Worm (Caenorhabditis elegans) whole organism, L1 larva: ENCODE data around the gene ptr-22.
A peak's percentile ranks its signal among the peaks of the same experiment; 100 is the strongest.

ENCODE experiments used
- F16B12.6 ChIP-seq: fragments of 150-350 bp; optimal IDR thresholded peaks from 2 replicates; lab custom pipeline; 2014; ENCODE audit warnings: missing biosample characterization, missing genetic modification characterization
- Y116A8C.19 ChIP-seq: sonication (generic microtip); optimal IDR thresholded peaks from 2 replicates; lab custom pipeline; 2016; ENCODE audit warnings: missing compliant biosample characterization, missing genetic modification characterization, borderline replicate concordance
- ceh-63 ChIP-seq: fragments of 200-800 bp; sonication (Bioruptor generic); optimal IDR thresholded peaks from 2 replicates; lab custom pipeline; 2018; ENCODE audit warnings: mild to moderate bottlenecking, missing genetic modification characterization, missing compliant biosample characterization
- ceh-90 ChIP-seq: sonication (generic microtip); optimal IDR thresholded peaks from 2 replicates; lab custom pipeline; 2016; ENCODE audit warnings: missing genetic modification characterization, missing compliant biosample characterization
- ces-1 ChIP-seq: fragments of 150-350 bp; optimal IDR thresholded peaks from 2 replicates; lab custom pipeline; 2014; ENCODE audit warnings: missing biosample characterization, missing genetic modification reagents, missing genetic modification characterization
- efl-1 ChIP-seq, 4 experiments: fragments of 150-350 bp; optimal IDR thresholded peaks in 3 of 4; peaks in 1 of 4; 1 replicate in 1 of 4; 2 replicates in 3 of 4; lab custom pipeline; 2014; ENCODE audit warnings: missing biosample characterization in 2 of 4, missing genetic modification characterization in 2 of 4, missing genetic modification reagents in 2 of 4
- egl-13 ChIP-seq: sonication (generic microtip); optimal IDR thresholded peaks from 2 replicates; lab custom pipeline; 2016; ENCODE audit warnings: missing genotype, missing genetic modification reagents, missing genetic modification characterization, missing compliant biosample characterization
- elt-2 ChIP-seq: sonication (generic microtip); optimal IDR thresholded peaks from 2 replicates; lab custom pipeline; 2016; ENCODE audit warnings: missing genetic modification characterization, mild to moderate bottlenecking, inconsistent platforms, missing compliant biosample characterization, missing genetic modification reagents
- elt-3 ChIP-seq, 6 experiments: fragments of 150-350 bp in 1 of 6; sonication (generic microtip); optimal IDR thresholded peaks; 2 replicates each; lab custom pipeline; 2017 to 2018; ENCODE audit warnings: missing biosample characterization in 6 of 6, missing genetic modification characterization in 6 of 6, inconsistent platforms in 1 of 6
- fos-1 ChIP-seq: fragments of 150-350 bp; optimal IDR thresholded peaks from 2 replicates; lab custom pipeline; 2014; ENCODE audit warnings: missing biosample characterization, missing genetic modification characterization
- grh-1 ChIP-seq: fragments of 200-800 bp; sonication (Bioruptor generic); IDR thresholded peaks from 2 replicates; pipeline ENCODE4 v1.3.6; 2022; ENCODE audit warnings: missing genetic modification reagents, missing genetic modification characterization, missing compliant biosample characterization
- hlh-17 ChIP-seq: fragments of 200-800 bp; sonication (Bioruptor generic); optimal IDR thresholded peaks from 2 replicates; lab custom pipeline; 2018; ENCODE audit warnings: missing genetic modification characterization, mild to moderate bottlenecking, missing compliant biosample characterization, moderate library complexity, borderline replicate concordance
- hpl-2 ChIP-seq: fragments of 150-350 bp; optimal IDR thresholded peaks from 2 replicates; lab custom pipeline; 2014; ENCODE audit warnings: missing biosample characterization, missing genetic modification reagents, missing genetic modification characterization
- isw-1 ChIP-seq: fragments of 200-800 bp; sonication (Bioruptor generic); IDR thresholded peaks from 2 replicates; pipeline ENCODE4 v1.3.6; 2022; ENCODE audit warnings: missing genetic modification characterization, missing compliant biosample characterization
- lin-13 ChIP-seq: fragments of 150-350 bp; optimal IDR thresholded peaks from 2 replicates; lab custom pipeline; 2014; ENCODE audit warnings: missing biosample characterization, missing genetic modification reagents, missing genetic modification characterization
- lin-14 ChIP-seq: fragments of 200-800 bp; sonication (Bioruptor generic); optimal IDR thresholded peaks from 2 replicates; lab custom pipeline; 2018; ENCODE audit warnings: mild to moderate bottlenecking, missing genetic modification characterization, moderate library complexity, missing compliant biosample characterization
- lin-15B ChIP-seq: fragments of 150-350 bp; sonication (generic microtip); optimal IDR thresholded peaks from 3 replicates; lab custom pipeline; 2014; ENCODE audit warnings: missing biosample characterization, missing genetic modification characterization
- lin-39 ChIP-seq: fragments of 150-350 bp; optimal IDR thresholded peaks from 2 replicates; lab custom pipeline; 2014; ENCODE audit warnings: missing biosample characterization, missing genetic modification reagents, missing genetic modification characterization
- lir-3 ChIP-seq: sonication (generic microtip); optimal IDR thresholded peaks from 2 replicates; lab custom pipeline; 2016; ENCODE audit warnings: mild to moderate bottlenecking, missing genetic modification characterization, moderate library complexity, missing compliant biosample characterization; ENCODE audit not compliant: poor library complexity
- lsy-2 ChIP-seq, 2 experiments: fragments of 150-350 bp; optimal IDR thresholded peaks; 2 replicates each; lab custom pipeline; 2014; ENCODE audit warnings: missing biosample characterization in 2 of 2, missing genetic modification characterization in 2 of 2
- mab-9 ChIP-seq: fragments of 200-800 bp; sonication (Bioruptor generic); IDR thresholded peaks from 2 replicates; pipeline ENCODE4 v1.3.6; 2022; ENCODE audit warnings: missing genetic modification reagents, missing genetic modification characterization, missing compliant biosample characterization
- mdl-1 ChIP-seq, 2 experiments: fragments of 150-350 bp; optimal IDR thresholded peaks; 2 replicates each; lab custom pipeline; 2014 to 2017; ENCODE audit warnings: missing biosample characterization in 2 of 2, missing genetic modification characterization in 2 of 2, inconsistent platforms in 1 of 2
- mep-1 ChIP-seq: fragments of 150-350 bp; optimal IDR thresholded peaks from 2 replicates; lab custom pipeline; 2014; ENCODE audit warnings: missing biosample characterization, missing genetic modification characterization
- nhr-11 ChIP-seq: fragments of 150-350 bp; optimal IDR thresholded peaks from 2 replicates; lab custom pipeline; 2014; ENCODE audit warnings: missing biosample characterization, missing genetic modification characterization
- nhr-12 ChIP-seq: sonication (generic microtip); optimal IDR thresholded peaks from 2 replicates; lab custom pipeline; 2017; ENCODE audit warnings: missing biosample characterization, missing genetic modification characterization
- nhr-28 ChIP-seq: fragments of 150-350 bp; optimal IDR thresholded peaks from 2 replicates; lab custom pipeline; 2014; ENCODE audit warnings: missing biosample characterization, missing genetic modification characterization
- nhr-47 ChIP-seq: sonication (generic microtip); optimal IDR thresholded peaks from 2 replicates; lab custom pipeline; 2016; ENCODE audit warnings: mild to moderate bottlenecking, missing genetic modification characterization, moderate library complexity, missing compliant biosample characterization
- nhr-77 ChIP-seq: fragments of 150-350 bp; optimal IDR thresholded peaks from 2 replicates; lab custom pipeline; 2014; ENCODE audit warnings: missing biosample characterization, missing genetic modification characterization
- nhr-84 ChIP-seq: sonication (generic microtip); optimal IDR thresholded peaks from 2 replicates; lab custom pipeline; 2017; ENCODE audit warnings: missing biosample characterization, missing genetic modification characterization
- nhr-85 ChIP-seq: sonication (generic microtip); peaks from one replicate; lab custom pipeline; 2016; ENCODE audit warnings: missing genetic modification characterization, inconsistent platforms, missing compliant biosample characterization
- pqm-1 ChIP-seq: sonication (generic microtip); optimal IDR thresholded peaks from 3 replicates; lab custom pipeline; 2017; ENCODE audit warnings: missing biosample characterization, missing genetic modification characterization
- rnt-1 ChIP-seq: sonication (generic microtip); optimal IDR thresholded peaks from 2 replicates; lab custom pipeline; 2016; ENCODE audit warnings: mild to moderate bottlenecking, missing genetic modification characterization, moderate library complexity, missing compliant biosample characterization
- skn-1 ChIP-seq: fragments of 150-350 bp; optimal IDR thresholded peaks from 2 replicates; lab custom pipeline; 2014; ENCODE audit warnings: missing biosample characterization, missing genetic modification characterization
- swsn-7 ChIP-seq: sonication (generic microtip); optimal IDR thresholded peaks from 2 replicates; lab custom pipeline; 2016; ENCODE audit warnings: missing genetic modification characterization, missing compliant biosample characterization
- tbx-2 ChIP-seq: sonication (generic microtip); optimal IDR thresholded peaks from 2 replicates; lab custom pipeline; 2016; ENCODE audit warnings: missing genetic modification characterization, missing compliant biosample characterization
- tlp-1 ChIP-seq: fragments of 150-350 bp; optimal IDR thresholded peaks from 2 replicates; lab custom pipeline; 2014; ENCODE audit warnings: missing biosample characterization, missing genetic modification characterization
- unc-130 ChIP-seq: fragments of 150-350 bp; optimal IDR thresholded peaks from 2 replicates; lab custom pipeline; 2017; ENCODE audit warnings: missing biosample characterization, missing genetic modification characterization, inconsistent platforms
- unc-62 ChIP-seq: fragments of 150-350 bp; optimal IDR thresholded peaks from 2 replicates; lab custom pipeline; 2014; ENCODE audit warnings: missing biosample characterization, missing genetic modification reagents, missing genetic modification characterization
- unc-98 ChIP-seq: fragments of 200-800 bp; sonication (Bioruptor generic); IDR thresholded peaks from 2 replicates; pipeline ENCODE4 v1.3.6; 2022; ENCODE audit warnings: missing genetic modification characterization, missing compliant biosample characterization
- xbp-1 ChIP-seq: sonication (generic microtip); optimal IDR thresholded peaks from 2 replicates; lab custom pipeline; 2016; ENCODE audit warnings: missing genetic modification characterization, missing compliant biosample characterization
- zip-4 ChIP-seq: fragments of 200-800 bp; sonication (Bioruptor generic); optimal IDR thresholded peaks from 2 replicates; lab custom pipeline; 2018; ENCODE audit warnings: mild to moderate bottlenecking, missing genetic modification characterization, moderate library complexity, missing compliant biosample characterization

Gene ptr-22

DNA sequence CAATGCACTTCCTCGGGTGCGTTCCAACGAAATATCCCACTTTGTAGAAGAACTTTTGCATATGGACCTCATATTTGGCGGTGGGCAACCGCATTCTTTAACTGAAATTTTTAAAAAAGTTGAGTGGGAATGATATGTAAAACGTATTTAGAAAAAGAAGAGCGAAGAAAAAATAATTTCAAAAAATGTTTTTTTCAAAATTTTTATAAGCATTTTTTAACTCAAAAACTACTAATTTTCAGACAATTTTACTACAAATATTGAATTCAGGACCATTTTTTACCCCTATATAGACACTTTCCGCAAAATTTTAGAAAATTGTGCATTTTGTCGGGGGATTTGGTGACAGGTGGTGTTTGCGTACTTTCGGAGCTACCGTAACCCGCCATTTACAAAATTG is at the start of gene ptr-22:
TSS of gene ptr-22 (minus strand) at position 101 of the 400 bp plus-strand sequence.
- TF ChIP-seq grh-1 = no peak

DNA sequence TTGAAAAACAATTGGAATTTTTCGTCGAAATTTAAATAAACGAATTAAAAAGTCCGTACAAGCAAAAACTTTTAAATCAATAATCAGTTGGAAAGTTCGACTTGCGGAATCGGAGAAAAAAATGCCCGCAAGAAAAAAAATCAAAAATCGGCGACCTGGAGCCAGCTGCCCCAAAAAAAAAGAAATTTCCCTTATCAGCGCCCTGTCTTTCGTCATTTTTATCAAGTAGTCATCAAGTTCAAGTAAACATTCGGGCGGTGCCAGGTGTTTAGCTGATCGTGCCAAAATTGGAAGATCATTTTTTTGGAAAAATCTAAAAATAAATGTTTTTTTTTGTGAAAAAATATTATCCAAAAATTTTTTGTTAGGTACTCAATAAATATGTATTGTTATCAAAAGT is 47.1 kb upstream of the ptr-22 start:
- TF ChIP-seq mep-1 (tag; lab: Kevin White, UChicago) (no peak), lir-3 (tag; lab: Kevin White, UChicago) (no peak), elt-2 (tag; lab: Kevin White, UChicago) (peak; percentile 32), fos-1 (tag; lab: Kevin White, UChicago) (no peak), efl-1 (optimal IDR thresholded peaks at IDR 0.05; lab: Kevin White, UChicago) (no peak), efl-1 (GFP tag; optimal IDR thresholded peaks at IDR 0.05 in 1 of 2; lab: Kevin White, UChicago) (peak in 1 of 2 experiments; percentile 68), Y116A8C.19 (tag; lab: Kevin White, UChicago) (no peak), nhr-28 (tag; lab: Kevin White, UChicago) (no peak), unc-130 (tag; lab: Kevin White, UChicago) (no peak), lin-15B (no peak), nhr-11 (tag; lab: Kevin White, UChicago) (no peak)

DNA sequence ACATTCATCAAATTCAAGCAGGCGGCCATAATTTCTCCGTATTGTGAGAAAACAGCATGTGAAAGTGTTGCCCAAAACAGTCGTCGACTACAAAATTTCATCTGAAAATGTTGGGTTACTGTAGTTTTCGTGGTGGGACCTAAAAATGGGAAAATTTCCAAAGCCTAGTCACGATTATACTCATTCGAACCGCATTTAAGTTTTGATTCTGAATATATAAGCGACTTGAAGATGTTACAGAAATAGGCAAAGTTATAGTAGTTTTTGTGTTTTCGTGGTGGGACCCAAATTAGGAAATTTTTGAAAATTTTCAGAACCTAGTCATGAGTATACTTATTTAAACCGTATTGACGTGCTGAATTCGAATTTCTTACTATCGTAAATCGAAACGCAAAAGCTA is 46.7 kb upstream of the ptr-22 start, which contains the start of gene Y39B6A.41:
TSS of gene Y39B6A.41 (minus strand) at position 101 of the 400 bp plus-strand sequence.
- TF ChIP-seq egl-13 (tag; lab: Kevin White, UChicago) (no peak), mdl-1 (tag; optimal IDR thresholded peaks at IDR 0.05; lab: Kevin White, UChicago) (no peak), tlp-1 (no peak), nhr-84 (tag; lab: Kevin White, UChicago) (no peak), tbx-2 (tag; lab: Kevin White, UChicago) (no peak)

DNA sequence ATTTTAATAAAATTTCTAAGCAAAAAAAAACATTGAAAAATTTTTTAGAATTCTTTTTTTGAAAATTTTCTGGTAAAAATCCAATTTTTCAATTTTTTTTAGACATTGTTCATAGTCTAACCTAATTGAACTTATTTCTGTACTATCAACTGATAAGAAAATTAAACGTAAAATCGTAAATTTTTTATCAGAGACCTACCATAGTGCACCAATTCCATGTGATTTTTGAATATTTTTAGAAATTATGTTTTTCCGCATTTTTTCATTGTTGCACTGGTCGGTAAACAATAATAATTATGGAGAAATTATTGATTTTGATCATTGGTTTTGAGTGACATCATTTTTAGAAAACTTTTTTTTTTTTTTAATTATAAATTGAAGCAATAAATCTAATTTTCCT is 45.4 kb upstream of the ptr-22 start:
- no peak for TF ChIP-seq isw-1 (GFP tag; lab: Robert Waterston, UW)
- no peak for TF ChIP-seq ces-1 (GFP tag; lab: Kevin White, UChicago)

DNA sequence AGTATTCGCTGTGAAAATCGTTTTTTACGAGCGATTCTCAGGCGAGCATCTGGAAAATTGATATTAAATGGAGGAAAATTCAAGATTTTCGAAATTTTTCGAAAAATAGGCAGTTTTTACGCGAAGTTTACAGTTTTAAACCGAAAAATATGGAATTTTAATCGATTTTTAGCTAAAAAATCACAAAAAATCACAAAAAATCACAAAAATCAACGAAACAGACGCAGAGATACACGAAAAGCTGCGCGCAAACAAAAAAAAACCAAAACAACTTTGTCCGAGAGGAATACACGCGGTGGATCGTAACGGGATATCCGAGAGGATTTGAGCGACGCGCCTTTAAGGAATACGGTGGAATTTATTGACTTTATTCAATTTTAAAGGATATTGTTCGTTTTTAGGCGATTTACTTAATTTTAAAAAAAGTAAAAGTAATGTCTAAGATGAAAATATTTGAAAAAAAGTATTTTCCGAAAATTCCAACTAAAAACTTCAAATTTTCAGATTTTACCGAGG is 38.5 kb upstream of the ptr-22 start, which contains the start of gene Y39B6A.42:
TSS of gene Y39B6A.42 (minus strand) at position 51 of the 516 bp plus-strand sequence.
- TF ChIP-seq zip-4 (GFP tag; lab: Kevin White, UChicago) (no peak), ceh-63 (GFP tag; lab: Kevin White, UChicago) (no peak), lin-14 (no peak)

DNA sequence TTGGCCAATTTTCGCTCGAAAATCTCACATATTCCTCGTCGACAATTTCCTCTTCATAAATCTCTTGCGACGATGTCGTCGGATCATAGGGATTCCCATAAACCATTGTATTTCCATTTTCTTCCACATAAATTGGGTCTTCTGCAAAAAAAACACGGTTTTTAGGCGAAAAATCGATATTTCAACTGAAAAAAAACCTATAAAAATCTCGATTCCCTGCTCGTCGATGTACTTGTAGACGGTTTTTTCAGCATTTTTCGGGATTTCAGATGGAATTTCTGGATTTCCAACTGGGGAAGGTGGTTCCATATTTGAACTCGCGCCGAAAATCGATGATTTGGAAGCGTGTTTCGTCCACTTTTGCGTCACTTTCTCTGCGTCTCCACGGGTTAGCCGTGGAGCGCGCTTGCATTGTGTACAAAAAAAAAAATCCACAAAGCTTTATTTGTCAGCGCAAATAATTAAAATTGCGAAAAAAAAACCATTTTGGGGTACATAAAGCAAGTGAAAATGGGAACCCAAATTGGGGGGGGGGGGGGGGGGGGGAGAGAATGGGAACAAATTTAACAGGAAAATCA is 36.4 kb upstream of the ptr-22 start, which contains the start of gene Y39B6A.43:
TSS of gene Y39B6A.43 (minus strand) at position 351 of the 578 bp plus-strand sequence.
- TF ChIP-seq ceh-90 (tag; lab: Kevin White, UChicago) = peak; percentile 63
- TF ChIP-seq swsn-7 (tag; lab: Kevin White, UChicago) = peak; percentile 96
- no peak for TF ChIP-seq nhr-12
- TF ChIP-seq grh-1 = peak; percentile 94
- peak; percentile 82 for TF ChIP-seq skn-1 (tag; lab: Kevin White, UChicago)
- TF ChIP-seq pqm-1 (tag; lab: Kevin White, UChicago) = peak; percentile 80
- TF ChIP-seq elt-3 (tag; optimal IDR thresholded peaks at IDR 0.05; lab: Kevin White, UChicago) = peak in 4 of 6 experiments; percentile 58 to 90 (median 70)
- peak; percentile 98 for TF ChIP-seq rnt-1 (tag; lab: Kevin White, UChicago)
- TF ChIP-seq lin-13 (GFP tag; lab: Kevin White, UChicago) = peak; percentile 99
- TF ChIP-seq nhr-84 (tag; lab: Kevin White, UChicago) = no peak
- peak; percentile 63 for TF ChIP-seq F16B12.6 (tag; lab: Kevin White, UChicago)
- peak; percentile 93 for TF ChIP-seq xbp-1 (tag; lab: Kevin White, UChicago)
- TF ChIP-seq mab-9 (GFP tag; lab: Robert Waterston, UW) = peak; percentile 91
- TF ChIP-seq hlh-17 (GFP tag; lab: Kevin White, UChicago) = peak; percentile 68
- no peak for TF ChIP-seq unc-62 (GFP tag; lab: Kevin White, UChicago)
- TF ChIP-seq nhr-77 (tag; lab: Kevin White, UChicago) = peak; percentile 97
- TF ChIP-seq nhr-28 (tag; lab: Kevin White, UChicago) = no peak
- TF ChIP-seq lin-39 = peak; percentile 84
- TF ChIP-seq nhr-85 (tag; lab: Kevin White, UChicago) = peak; percentile 97
- peak; percentile 97 for TF ChIP-seq lsy-2 (tag; optimal IDR thresholded peaks at IDR 0.05; lab: Kevin White, UChicago)
- TF ChIP-seq ceh-63 (GFP tag; lab: Kevin White, UChicago) = no peak
- TF ChIP-seq unc-98 (GFP tag; lab: Robert Waterston, UW) = peak; percentile 78
- TF ChIP-seq ces-1 (GFP tag; lab: Kevin White, UChicago) = no peak
- TF ChIP-seq hpl-2 (GFP tag; lab: Kevin White, UChicago) = peak; percentile 96
- TF ChIP-seq tlp-1 = no peak
- peak; percentile 98 for TF ChIP-seq nhr-47 (tag; lab: Kevin White, UChicago)
- peak; percentile 87 for TF ChIP-seq nhr-11 (tag; lab: Kevin White, UChicago)
